Fruit fly (Drosophila melanogaster) whole organism, embryonic: ENCODE data around the gene Dsp1.
A peak's percentile ranks its signal among the peaks of the same experiment; 100 is the strongest.

Experiments
- Antp ChIP-seq: fragments of 200-800 bp; sonication (Bioruptor generic); optimal IDR thresholded peaks from 3 replicates; lab custom pipeline; 2016; ENCODE audit warnings: missing biosample characterization, missing genetic modification characterization
- Asciz ChIP-seq: fragments of 200-800 bp; sonication (Bioruptor generic); optimal IDR thresholded peaks from 2 replicates; lab custom pipeline; 2017; ENCODE audit warnings: missing biosample characterization, mild to moderate bottlenecking, missing genetic modification characterization, missing genetic modification reagents
- Atf3 ChIP-seq: fragments of 200-800 bp; sonication (Bioruptor generic); optimal IDR thresholded peaks from 3 replicates; lab custom pipeline; 2016; ENCODE audit warnings: missing biosample characterization, missing genetic modification characterization
- BtbVII ChIP-seq: fragments of 200-800 bp; sonication (Bioruptor generic); optimal IDR thresholded peaks from 3 replicates; lab custom pipeline; 2017; ENCODE audit warnings: missing biosample characterization, mild to moderate bottlenecking, missing genetic modification characterization
- C15 ChIP-seq: fragments of 200-800 bp; sonication (Bioruptor generic); IDR thresholded peaks from 3 replicates; pipeline ENCODE4 v1.3.6; 2022; ENCODE audit warnings: missing biosample characterization, missing genetic modification characterization
- CG1024 ChIP-seq: fragments of 200-800 bp; sonication (Bioruptor generic); IDR thresholded peaks from 2 replicates; pipeline ENCODE4 v1.3.6; 2022; ENCODE audit warnings: missing biosample characterization, missing genetic modification characterization
- CG11456 ChIP-seq: fragments of 200-800 bp; sonication (Bioruptor generic); IDR thresholded peaks from 3 replicates; pipeline ENCODE4 v1.3.6; 2022; ENCODE audit warnings: missing biosample characterization, missing genetic modification characterization
- CG13296 ChIP-seq: fragments of 200-800 bp; sonication (Bioruptor generic); optimal IDR thresholded peaks from 3 replicates; lab custom pipeline; 2018; ENCODE audit warnings: missing biosample characterization, mild to moderate bottlenecking, missing genetic modification characterization
- CG1529 ChIP-seq: fragments of 200-800 bp; sonication (Bioruptor generic); optimal IDR thresholded peaks from 3 replicates; lab custom pipeline; 2018; ENCODE audit warnings: missing biosample characterization, missing genetic modification characterization
- CG15514 ChIP-seq: fragments of 200-800 bp; sonication (Bioruptor generic); optimal IDR thresholded peaks from 3 replicates; lab custom pipeline; 2017; ENCODE audit warnings: missing biosample characterization, missing genetic modification characterization, mild to moderate bottlenecking, moderate library complexity, missing genetic modification reagents
- CG17359 ChIP-seq: fragments of 200-800 bp; sonication (Bioruptor generic); optimal IDR thresholded peaks from 3 replicates; lab custom pipeline; 2018; ENCODE audit warnings: missing biosample characterization, mild to moderate bottlenecking, missing genetic modification characterization, moderate library complexity
- CG17612 ChIP-seq: fragments of 200-800 bp; sonication (Bioruptor generic); IDR thresholded peaks from 2 replicates; pipeline ENCODE4 v1.3.6; 2022; ENCODE audit warnings: missing biosample characterization, missing genetic modification characterization
- CG30431 ChIP-seq: fragments of 200-800 bp; sonication (Bioruptor generic); optimal IDR thresholded peaks from 2 replicates; lab custom pipeline; 2017; ENCODE audit warnings: missing biosample characterization, missing genetic modification characterization
- CG32532 ChIP-seq: fragments of 200-800 bp; sonication (Bioruptor generic); IDR thresholded peaks from 2 replicates; pipeline ENCODE4 v1.3.6; 2022; ENCODE audit warnings: missing biosample characterization, missing genetic modification characterization
- CG32767 ChIP-seq: fragments of 200-800 bp; sonication (Bioruptor generic); IDR thresholded peaks from 2 replicates; pipeline ENCODE4 v1.3.6; 2022; ENCODE audit warnings: missing biosample characterization, missing genetic modification characterization
- CG3838 ChIP-seq: fragments of 200-800 bp; sonication (Bioruptor generic); optimal IDR thresholded peaks from 3 replicates; lab custom pipeline; 2016; ENCODE audit warnings: missing biosample characterization, missing genetic modification characterization
- CG4328 ChIP-seq: fragments of 200-800 bp; sonication (Bioruptor generic); optimal IDR thresholded peaks from 3 replicates; lab custom pipeline; 2017; ENCODE audit warnings: missing biosample characterization, missing genetic modification reagents, missing genetic modification characterization
- CG4617 ChIP-seq: fragments of 200-800 bp; sonication (Bioruptor generic); optimal IDR thresholded peaks from 3 replicates; lab custom pipeline; 2016; ENCODE audit warnings: missing biosample characterization, missing genetic modification characterization, borderline replicate concordance
- D19B ChIP-seq: fragments of 200-800 bp; sonication (Bioruptor generic); optimal IDR thresholded peaks from 2 replicates; lab custom pipeline; 2017; ENCODE audit warnings: missing biosample characterization, mild to moderate bottlenecking, missing genetic modification characterization
- Dbx ChIP-seq: fragments of 200-800 bp; sonication (Bioruptor generic); IDR thresholded peaks from 3 replicates; pipeline ENCODE4 v1.3.6; 2022; ENCODE audit warnings: missing biosample characterization, missing genetic modification characterization
- Doc2 ChIP-seq: fragments of 200-800 bp; sonication (Bioruptor generic); IDR thresholded peaks from 2 replicates; pipeline ENCODE4 v1.3.6; 2022; ENCODE audit warnings: missing biosample characterization, missing genetic modification characterization
- Dp ChIP-seq: fragments of 200-800 bp; sonication (Bioruptor generic); optimal IDR thresholded peaks from 2 replicates; lab custom pipeline; 2018; ENCODE audit warnings: missing biosample characterization, mild to moderate bottlenecking, missing genetic modification characterization, moderate library complexity
- Dref ChIP-seq: fragments of 200-800 bp; sonication (Bioruptor generic); IDR thresholded peaks from 2 replicates; pipeline ENCODE4 v1.3.6; 2022; ENCODE audit warnings: missing biosample characterization, missing genetic modification characterization
- Gug ChIP-seq: fragments of 200-800 bp; sonication (Bioruptor generic); IDR thresholded peaks from 4 replicates; pipeline ENCODE4 v1.3.6; 2022; ENCODE audit warnings: missing biosample characterization, missing genetic modification characterization
- HLHmδ ChIP-seq: fragments of 200-800 bp; sonication (Bioruptor generic); optimal IDR thresholded peaks from 2 replicates; lab custom pipeline; 2018; ENCODE audit warnings: missing biosample characterization, mild to moderate bottlenecking, missing genetic modification characterization, moderate library complexity
- Kr ChIP-seq: fragments of 200-800 bp; sonication (Bioruptor generic); optimal IDR thresholded peaks from 2 replicates; lab custom pipeline; 2017; ENCODE audit warnings: missing biosample characterization, mild to moderate bottlenecking, missing genetic modification characterization
- Lim3 ChIP-seq: fragments of 200-800 bp; sonication (Bioruptor generic); IDR thresholded peaks from 2 replicates; pipeline ENCODE4 v1.3.6; 2022; ENCODE audit warnings: missing biosample characterization, missing genetic modification characterization
- Lpt ChIP-seq: fragments of >200 bp; optimal IDR thresholded peaks from 2 replicates; lab custom pipeline; 2018; ENCODE audit warnings: missing biosample characterization, missing genetic modification characterization
- Mrtf ChIP-seq: fragments of 200-800 bp; sonication (Bioruptor generic); IDR thresholded peaks from 3 replicates; pipeline ENCODE4 v1.3.6; 2022; ENCODE audit warnings: missing biosample characterization, missing genetic modification characterization
- Xrp1 ChIP-seq: fragments of 200-800 bp; sonication (Bioruptor generic); IDR thresholded peaks from 2 replicates; pipeline ENCODE4 v1.3.6; 2022; ENCODE audit warnings: missing biosample characterization, missing genetic modification characterization
- aop ChIP-seq: fragments of 200-800 bp; sonication (Bioruptor generic); IDR thresholded peaks from 2 replicates; pipeline ENCODE4 v1.3.6; 2022; ENCODE audit warnings: missing biosample characterization, missing genetic modification characterization
- ara ChIP-seq: fragments of 200-800 bp; sonication (Bioruptor generic); IDR thresholded peaks from 2 replicates; pipeline ENCODE4 v1.3.6; 2022; ENCODE audit warnings: missing biosample characterization, missing genetic modification characterization
- btn ChIP-seq: fragments of 200-800 bp; sonication (Bioruptor generic); optimal IDR thresholded peaks from 2 replicates; lab custom pipeline; 2016; ENCODE audit warnings: missing biosample characterization, missing genetic modification characterization
- cas ChIP-seq: fragments of 200-800 bp; sonication (Bioruptor generic); IDR thresholded peaks from 2 replicates; pipeline ENCODE4 v1.3.6; 2022; ENCODE audit warnings: missing biosample characterization, missing genetic modification characterization
- ci ChIP-seq: fragments of 200-800 bp; sonication (Bioruptor generic); IDR thresholded peaks from 3 replicates; pipeline ENCODE4 v1.3.6; 2022; ENCODE audit warnings: missing biosample characterization, missing genetic modification characterization
- croc ChIP-seq: fragments of 200-800 bp; sonication (Bioruptor generic); conservative IDR thresholded peaks from 3 replicates; pipeline ENCODE4 v1.3.6; 2022; ENCODE audit warnings: missing biosample characterization, missing genetic modification characterization
- crp ChIP-seq, 2 experiments: fragments of 200-800 bp; sonication (Bioruptor generic); optimal IDR thresholded peaks; 2 replicates in 1 of 2; 3 replicates in 1 of 2; lab custom pipeline; 2017; ENCODE audit warnings: missing biosample characterization in 2 of 2, missing genetic modification characterization in 2 of 2, mild to moderate bottlenecking in 1 of 2, moderate library complexity in 1 of 2
- dan ChIP-seq: fragments of 200-800 bp; sonication (Bioruptor generic); IDR thresholded peaks from 2 replicates; pipeline ENCODE4 v1.3.6; 2022; ENCODE audit warnings: missing biosample characterization, missing genetic modification characterization
- dmrt99B ChIP-seq: fragments of 200-800 bp; sonication (Bioruptor generic); optimal IDR thresholded peaks from 2 replicates; lab custom pipeline; 2018; ENCODE audit warnings: missing biosample characterization, mild to moderate bottlenecking, missing genetic modification characterization, moderate library complexity
- emc ChIP-seq: fragments of 200-800 bp; sonication (Bioruptor generic); optimal IDR thresholded peaks from 2 replicates; lab custom pipeline; 2016; ENCODE audit warnings: missing biosample characterization, missing genetic modification characterization
- fd64A ChIP-seq: fragments of 200-800 bp; sonication (Bioruptor generic); optimal IDR thresholded peaks from 3 replicates; lab custom pipeline; 2018; ENCODE audit warnings: missing biosample characterization, mild to moderate bottlenecking, missing genetic modification characterization
- ftz-f1 ChIP-seq: fragments of 200-800 bp; sonication (Bioruptor generic); optimal IDR thresholded peaks from 2 replicates; lab custom pipeline; 2016; ENCODE audit warnings: missing biosample characterization, missing genetic modification characterization
- lov ChIP-seq, 2 experiments: fragments of 200-800 bp in 1 of 2; fragments of >200 bp in 1 of 2; sonication (Bioruptor generic) in 1 of 2; IDR thresholded peaks in 1 of 2; optimal IDR thresholded peaks in 1 of 2; 2 replicates in 1 of 2; 3 replicates in 1 of 2; pipeline versions ENCODE4 v1.3.6 to Lab custom; 2017 to 2022; ENCODE audit warnings: missing biosample characterization in 1 of 2, missing genetic modification characterization in 1 of 2
- onecut ChIP-seq: fragments of 200-800 bp; sonication (Bioruptor generic); IDR thresholded peaks from 2 replicates; pipeline ENCODE4 v1.3.6; 2022; ENCODE audit warnings: missing biosample characterization, missing genetic modification characterization
- p53 ChIP-seq: fragments of 200-800 bp; sonication (Bioruptor generic); optimal IDR thresholded peaks from 2 replicates; lab custom pipeline; 2016; ENCODE audit warnings: missing biosample characterization, missing genetic modification characterization
- pb ChIP-seq: fragments of 200-800 bp; sonication (Bioruptor generic); optimal IDR thresholded peaks from 3 replicates; lab custom pipeline; 2016; ENCODE audit warnings: missing biosample characterization, missing genetic modification characterization
- pzg ChIP-seq: fragments of 200-800 bp; sonication (Bioruptor generic); optimal IDR thresholded peaks from 3 replicates; lab custom pipeline; 2018; ENCODE audit warnings: missing biosample characterization, mild to moderate bottlenecking, missing genetic modification characterization, moderate library complexity
- sima ChIP-seq: fragments of 200-800 bp; sonication (Bioruptor generic); optimal IDR thresholded peaks from 2 replicates; lab custom pipeline; 2016; ENCODE audit warnings: missing biosample characterization, missing genetic modification characterization
- sqz ChIP-seq: fragments of 200-800 bp; sonication (Bioruptor generic); optimal IDR thresholded peaks from 3 replicates; lab custom pipeline; 2018; ENCODE audit warnings: missing biosample characterization, mild to moderate bottlenecking, missing genetic modification characterization
- trem ChIP-seq: fragments of 200-800 bp; optimal IDR thresholded peaks from 3 replicates; lab custom pipeline; 2019; ENCODE audit warnings: missing biosample characterization, mild to moderate bottlenecking, missing genetic modification characterization, moderate library complexity
- trh ChIP-seq: fragments of 200-800 bp; sonication (Bioruptor generic); optimal IDR thresholded peaks from 2 replicates; lab custom pipeline; 2016; ENCODE audit warnings: missing biosample characterization, missing genetic modification characterization
- usp ChIP-seq: fragments of >200 bp; optimal IDR thresholded peaks from 2 replicates; lab custom pipeline; 2017; ENCODE audit warnings: missing biosample characterization, missing genetic modification characterization
- zen ChIP-seq: fragments of 200-800 bp; sonication (Bioruptor generic); optimal IDR thresholded peaks from 3 replicates; lab custom pipeline; 2018; ENCODE audit warnings: missing biosample characterization, mild to moderate bottlenecking, missing genetic modification characterization, moderate library complexity

Gene Dsp1

DNA sequence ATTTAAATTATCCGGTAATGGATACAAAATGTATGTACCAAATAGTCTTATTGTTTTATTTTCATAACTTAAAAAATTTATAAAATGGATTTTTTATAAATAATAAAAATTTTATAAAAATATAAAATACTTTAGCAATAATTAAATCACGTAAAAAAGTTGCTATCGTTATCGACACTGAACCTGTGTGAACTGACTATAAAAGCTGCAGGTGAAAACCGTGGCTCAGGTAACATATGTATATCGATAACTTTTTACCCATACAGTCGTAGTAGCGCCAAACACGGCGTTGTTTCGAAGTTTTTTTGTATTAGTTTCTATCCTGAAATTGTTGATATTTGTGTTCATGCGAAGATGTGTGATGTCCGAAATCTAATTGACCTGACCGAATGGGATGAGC, 29.8 kb upstream of the Dsp1 start, which contains the start of gene CG3679 (continued):
- TF ChIP-seq HLHmδ (GFP tag; lab: Kevin White, UChicago) (no peak), CG17612 (GFP tag; lab: Robert Waterston, UW) (no peak), D19B (GFP tag; lab: Kevin White, UChicago) (no peak), Dref (GFP tag; lab: Robert Waterston, UW) (peak; percentile 84), CG30431 (GFP tag; lab: Kevin White, UChicago) (no peak), Dp (GFP tag; lab: Kevin White, UChicago) (peak; percentile 74), emc (GFP tag; lab: Kevin White, UChicago) (no peak), Atf3 (GFP tag; lab: Kevin White, UChicago) (no peak), Antp (GFP tag; lab: Kevin White, UChicago) (no peak), CG1529 (no peak), CG4328 (no peak), cas (no peak), CG3838 (GFP tag; lab: Kevin White, UChicago) (no peak), onecut (GFP tag; lab: Robert Waterston, UW) (no peak), BtbVII (GFP tag; lab: Kevin White, UChicago) (no peak), pzg (GFP tag; lab: Kevin White, UChicago) (peak; percentile 38), aop (GFP tag; lab: Robert Waterston, UW) (no peak), CG1024 (GFP tag; lab: Robert Waterston, UW) (0 out of 2 replicates have a peak, but pooled peaks have one; percentile 31), CG11456 (GFP tag; lab: Robert Waterston, UW) (no peak), p53 (GFP tag; lab: Kevin White, UChicago) (no peak), Asciz (no peak), lov (optimal IDR thresholded peaks at IDR 0.05; lab: Kevin White, UChicago) (no peak), lov (GFP tag; IDR thresholded peaks at IDR 0.05; lab: Robert Waterston, UW) (no peak), btn (GFP tag; lab: Kevin White, UChicago) (no peak), CG32532 (GFP tag; lab: Robert Waterston, UW) (no peak), dan (GFP tag; lab: Robert Waterston, UW) (no peak), zen (tag; lab: Kevin White, UChicago) (no peak), sima (GFP tag; lab: Kevin White, UChicago) (no peak), pb (no peak), Lpt (GFP tag; lab: Kevin White, UChicago) (no peak), trh (GFP tag; lab: Kevin White, UChicago) (no peak), sqz (GFP tag; lab: Kevin White, UChicago) (no peak), trem (tag; lab: Kevin White, UChicago) (peak; percentile 31), CG15514 (GFP tag; lab: Kevin White, UChicago) (peak; percentile 63), CG17359 (tag; lab: Kevin White, UChicago) (no peak), CG4617 (no peak), CG32767 (GFP tag; lab: Robert Waterston, UW) (0 out of 2 replicates have a peak, but pooled peaks have one; percentile 19), CG13296 (GFP tag; lab: Kevin White, UChicago) (no peak), dmrt99B (no peak), Lim3 (GFP tag; lab: Robert Waterston, UW) (no peak), C15 (no peak), Doc2 (GFP tag; lab: Robert Waterston, UW) (no peak), usp (GFP tag; lab: Kevin White, UChicago) (no peak), ara (no peak), Gug (no peak), fd64A (GFP tag; lab: Kevin White, UChicago) (no peak), Xrp1 (GFP tag; lab: Robert Waterston, UW) (0 out of 2 replicates have a peak, but pooled peaks have one; percentile 10), Mrtf (GFP tag; lab: Robert Waterston, UW) (no peak), Dbx (GFP tag; lab: Robert Waterston, UW) (no peak), ci (GFP tag; lab: Robert Waterston, UW) (no peak), ftz-f1 (no peak), crp (GFP tag; optimal IDR thresholded peaks at IDR 0.05; lab: Kevin White, UChicago) (no peak), croc (GFP tag; lab: Robert Waterston, UW) (no peak), Kr (no peak)
